Fruit fly (Drosophila melanogaster): Measurements from ENCODE around the gene CG10874.

The CG10874 gene

DNA sequence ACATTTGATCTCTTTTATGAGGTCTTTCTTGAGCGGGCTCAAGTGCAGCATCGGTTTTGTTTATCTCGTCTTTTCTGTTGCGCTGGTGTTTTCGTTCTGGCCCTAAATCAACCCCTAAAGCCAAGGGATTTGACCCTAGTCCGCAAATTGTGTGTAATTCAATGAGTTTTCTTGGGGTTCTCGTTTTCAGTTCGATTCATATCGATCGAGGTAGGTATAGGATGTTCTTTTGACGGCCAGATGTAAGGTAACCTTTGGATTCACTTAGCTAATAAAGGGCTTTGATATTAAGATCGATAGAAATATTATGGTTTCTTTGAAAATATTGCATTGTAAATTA lies 27.0 kb downstream of the CG10874 start:
- TF ChIP-seq CTCF (optimal IDR thresholded peaks at IDR 0.05) (no peak), CG8478 (optimal IDR thresholded peaks at IDR 0.05) (no peak)

dm6 chr2L:2164520-2165237 lies 27.5 kb downstream of the CG10874 start:
- TF ChIP-seq CTCF (optimal IDR thresholded peaks at IDR 0.05) (no peak), CG8478 (optimal IDR thresholded peaks at IDR 0.05) (no peak)

DNA sequence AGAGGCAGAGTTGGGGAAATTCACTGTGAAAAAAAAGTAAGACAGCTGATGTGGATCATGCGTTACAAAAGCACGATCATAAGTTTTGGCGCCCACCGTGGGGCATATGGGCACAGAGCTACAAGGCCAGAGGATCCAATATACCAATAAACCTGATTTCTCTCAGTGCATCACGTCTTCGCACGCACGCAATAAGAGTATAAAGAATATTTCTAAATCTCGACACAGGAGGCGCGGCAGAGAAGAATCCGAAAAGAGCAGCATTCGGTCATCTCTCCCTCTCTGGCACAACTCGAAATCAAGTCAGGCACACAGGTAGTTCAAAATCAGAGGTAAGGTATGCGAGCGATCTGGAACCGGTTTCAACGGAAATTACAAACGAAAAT lies 28.6 kb downstream of the CG10874 start:
- TF ChIP-seq CTCF (optimal IDR thresholded peaks at IDR 0.05), result no peak
- no peak for TF ChIP-seq CG8478 (optimal IDR thresholded peaks at IDR 0.05)

DNA sequence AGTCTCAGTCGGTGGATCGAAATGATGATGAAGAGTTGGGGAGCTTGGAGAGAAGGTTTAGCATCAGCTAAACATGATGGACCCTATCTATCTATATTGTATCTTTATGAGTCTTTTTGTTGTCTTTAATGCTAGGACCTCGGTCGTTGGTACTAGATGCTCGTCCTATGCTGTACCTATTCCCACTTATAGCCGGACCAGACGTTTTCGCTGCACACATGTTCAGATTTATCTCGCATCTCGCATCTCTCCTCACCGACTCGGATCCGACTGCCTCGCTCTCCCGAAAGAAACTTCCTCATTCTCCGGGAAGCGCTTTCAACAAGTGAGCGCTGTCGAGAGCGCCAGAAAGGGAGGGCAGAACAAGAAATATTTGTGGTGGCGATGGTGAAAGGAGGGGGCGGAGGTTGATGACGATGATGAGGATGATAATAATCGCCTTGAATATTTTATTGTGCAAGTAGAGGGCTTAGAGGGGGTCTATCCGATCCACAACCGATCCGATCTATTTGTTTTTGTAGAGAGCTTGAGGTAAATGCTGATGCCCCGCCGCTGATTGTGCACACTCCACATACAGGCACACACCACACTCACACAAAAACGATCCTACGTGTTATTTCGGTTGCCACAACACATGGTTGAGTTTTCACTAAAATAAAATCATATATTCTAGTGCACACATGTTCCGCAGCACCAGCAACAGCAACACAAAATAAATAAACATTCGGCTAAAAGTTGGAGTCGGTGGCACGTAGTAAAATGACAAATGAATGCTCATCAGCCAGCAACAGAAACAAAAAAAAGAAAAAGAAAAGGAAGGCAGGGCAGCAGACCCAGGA lies 29.2 kb downstream of the CG10874 start:
- TF ChIP-seq CTCF (optimal IDR thresholded peaks at IDR 0.05), result no peak

dm6 chr2L:2162281-2162680 lies 29.9 kb downstream of the CG10874 start:
- TF ChIP-seq CG8478 (optimal IDR thresholded peaks at IDR 0.05) (no peak), CTCF (optimal IDR thresholded peaks at IDR 0.05) (no peak)

- TF ChIP-seq CTCF (optimal IDR thresholded peaks at IDR 0.05) (no peak), CG8478 (optimal IDR thresholded peaks at IDR 0.05) (no peak)
Measured at dm6 chr2L:2161244-2162243, 30.6 kb downstream of the CG10874 start.

dm6 chr2L:2155453-2155852 lies 36.7 kb downstream of the CG10874 start, which contains the start of gene CG15382:
TSS of gene CG15382 (plus strand) at chr2L:2155753.
- TF ChIP-seq CTCF (optimal IDR thresholded peaks at IDR 0.05), result no peak
- TF ChIP-seq CG8478 (optimal IDR thresholded peaks at IDR 0.05), result no peak

dm6 chr2L:2151544-2152290 lies 40.5 kb downstream of the CG10874 start, which contains the start of gene AIF:
TSS of gene AIF (plus strand) at chr2L:2151754.
- peak in 1 of 2 experiments; percentile 19 for TF ChIP-seq CTCF (optimal IDR thresholded peaks at IDR 0.05)
- no peak for TF ChIP-seq CG8478 (optimal IDR thresholded peaks at IDR 0.05)

DNA sequence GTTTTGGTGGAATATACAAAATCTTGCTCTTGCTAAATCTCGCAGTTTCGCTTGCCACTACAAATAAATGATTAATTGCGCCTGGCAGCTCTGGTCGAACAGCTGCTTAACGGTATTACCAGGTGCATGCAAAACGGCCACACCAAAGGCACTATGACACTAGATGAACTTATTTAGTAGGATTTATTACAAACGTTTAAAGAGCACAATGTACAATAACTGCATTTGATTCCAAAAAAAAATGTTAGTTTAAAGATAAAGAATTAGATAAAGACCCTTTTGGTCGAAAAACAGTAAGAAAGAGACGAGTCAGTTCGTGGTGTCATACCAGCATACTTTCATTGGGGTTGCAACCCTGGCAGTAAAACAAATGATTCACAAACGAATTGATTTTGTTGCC lies 45.0 kb downstream of the CG10874 start, which contains the start of the genes CG11723 and Tbcd:
CG11723 (minus strand) TSS at position 68 of the 400 bp plus-strand sequence.
Tbcd (plus strand) TSS at position 311 of the 400 bp plus-strand sequence.
- TF ChIP-seq CTCF (optimal IDR thresholded peaks at IDR 0.05), result no peak

DNA sequence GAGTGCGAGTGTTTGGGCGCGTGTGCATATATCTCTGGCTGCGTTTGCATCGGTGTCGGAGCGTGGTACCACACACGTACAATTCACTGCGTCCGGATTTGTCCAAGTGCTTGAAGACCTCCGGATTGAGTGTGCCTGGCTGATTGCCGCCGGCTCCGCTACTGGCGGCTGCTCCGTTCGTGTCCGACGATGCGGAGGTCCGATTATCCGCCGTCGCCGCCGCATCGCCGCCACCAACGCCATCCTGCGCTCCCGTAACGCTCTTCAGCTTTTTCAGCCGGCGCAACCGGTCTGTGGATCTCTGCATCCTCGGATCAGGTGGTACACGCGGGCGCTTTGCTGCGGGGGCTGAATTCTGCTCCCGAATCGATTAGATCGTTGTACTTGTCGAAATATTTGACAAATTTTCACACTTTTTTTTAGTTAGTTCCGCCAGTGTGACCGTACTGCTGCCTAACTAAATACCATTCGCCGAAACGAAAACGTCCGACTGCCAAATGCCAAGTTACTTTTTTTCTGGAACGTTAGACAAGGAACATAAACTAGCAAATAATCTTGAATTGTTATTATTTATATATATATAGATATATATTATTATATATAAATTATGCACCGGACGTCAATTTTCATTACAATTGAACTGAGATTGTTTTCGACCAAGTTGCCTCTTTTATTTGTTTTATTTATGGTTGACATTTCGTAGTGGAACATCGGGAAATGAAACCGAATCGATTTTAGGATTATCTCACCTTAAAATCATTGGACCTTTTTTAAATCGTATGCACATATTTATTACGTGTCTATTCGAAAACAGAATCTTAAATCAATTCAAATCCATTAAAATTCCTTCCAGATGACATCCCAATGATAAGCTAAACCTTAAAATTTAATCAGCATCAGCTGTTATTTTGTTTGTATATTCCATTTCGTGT lies 47.2 kb downstream of the CG10874 start, which contains the start of gene tho2:
tho2 (minus strand) TSS at position 463 of the 932 bp plus-strand sequence.
- TF ChIP-seq CTCF (optimal IDR thresholded peaks at IDR 0.05) (no peak), CG8478 (optimal IDR thresholded peaks at IDR 0.05) (no peak)

Data from S2 (cell line).